Worm (Caenorhabditis elegans): ENCODE measurements around the gene W10C4.1.

The W10C4.1 gene

DNA sequence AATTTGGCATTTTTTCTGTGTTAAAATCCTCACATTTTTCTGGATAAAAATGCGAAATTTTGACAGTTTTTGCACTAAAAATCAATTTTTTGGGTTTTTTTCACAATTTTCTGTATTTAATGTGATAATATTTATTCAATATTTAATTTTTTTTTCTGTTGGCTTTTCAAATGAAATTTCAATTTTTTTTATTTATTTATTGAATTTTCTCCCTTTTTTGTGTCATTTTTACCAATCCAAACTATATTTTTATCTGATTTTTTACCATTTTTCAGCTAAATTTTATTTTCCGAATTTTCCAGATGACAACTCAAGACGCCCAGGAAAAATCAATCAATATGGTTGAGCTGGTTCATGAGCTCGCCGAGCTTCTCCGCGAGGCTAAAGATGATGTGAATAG, 12.8 kb downstream of the W10C4.1 start, which contains the start of gene F40G9.17:
F40G9.17 (plus strand) TSS at position 301 of the 400 bp plus-strand sequence.
- TF ChIP-seq ets-4 (GFP tag; optimal IDR thresholded peaks at IDR 0.05), result no peak
- TF ChIP-seq ztf-25 (GFP tag; IDR thresholded peaks at IDR 0.05), result no peak
- TF ChIP-seq F22D6.2 (tag; optimal IDR thresholded peaks at IDR 0.05), result no peak
- no peak for TF ChIP-seq Y56A3A.18 (GFP tag; IDR thresholded peaks at IDR 0.05)
- no peak for TF ChIP-seq rec-8 (tag; optimal IDR thresholded peaks at IDR 0.05)
- TF ChIP-seq Y95B8A.8 (GFP tag; IDR thresholded peaks at IDR 0.05), result no peak
- no peak for TF ChIP-seq lin-40 (tag; optimal IDR thresholded peaks at IDR 0.05)
- TF ChIP-seq madf-6 (GFP tag; IDR thresholded peaks at IDR 0.05), result no peak
- TF ChIP-seq T07F8.4 (tag; optimal IDR thresholded peaks at IDR 0.05), result no peak
- no peak for TF ChIP-seq F10E7.11 (tag; optimal IDR thresholded peaks at IDR 0.05)
- no peak for TF ChIP-seq nhr-27 (tag; optimal IDR thresholded peaks at IDR 0.05)
- no peak for TF ChIP-seq rpc-1 (optimal IDR thresholded peaks at IDR 0.05)
- TF ChIP-seq rpc-1 (tag; optimal IDR thresholded peaks at IDR 0.05), result no peak
- no peak for TF ChIP-seq dpff-1 (tag; optimal IDR thresholded peaks at IDR 0.05)
- no peak for TF ChIP-seq F49E8.2 (tag; optimal IDR thresholded peaks at IDR 0.05; ENCODE audit: insufficient read depth)
- no peak for TF ChIP-seq hmg-20 (GFP tag; IDR thresholded peaks at IDR 0.05)

DNA sequence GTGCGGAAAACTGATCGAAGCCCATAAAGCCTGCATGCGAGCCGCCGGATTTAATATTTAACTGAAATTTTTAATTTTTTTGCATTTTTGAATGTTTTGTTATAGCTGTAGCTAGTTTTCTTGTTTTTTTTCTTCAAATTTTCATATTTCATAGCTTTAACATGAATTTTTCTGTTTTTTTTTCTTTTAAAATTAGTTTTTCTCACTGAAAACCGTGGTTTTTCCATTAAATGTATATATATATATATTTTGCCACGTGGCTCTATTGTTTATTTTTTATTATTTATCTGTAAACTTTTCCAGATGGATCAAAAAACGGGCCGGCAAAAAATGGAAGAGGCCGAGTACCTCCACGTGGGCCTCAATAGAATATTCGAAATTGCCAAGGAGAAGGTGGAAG, 15.1 kb downstream of the W10C4.1 start, which contains the start of gene sec-20:
sec-20 (plus strand) TSS at position 301 of the 400 bp plus-strand sequence.
- no peak for TF ChIP-seq hsf-1 (GFP tag; IDR thresholded peaks at IDR 0.05)
- no peak for TF ChIP-seq ceh-40 (GFP tag; IDR thresholded peaks at IDR 0.05)
- TF ChIP-seq B0035.1 (tag; optimal IDR thresholded peaks at IDR 0.05), result no peak
- TF ChIP-seq chd-7 (tag; optimal IDR thresholded peaks at IDR 0.05), result no peak
- no peak for TF ChIP-seq C06A6.2 (GFP tag; conservative IDR thresholded peaks at IDR 0.05)
- no peak for TF ChIP-seq ama-1 (optimal IDR thresholded peaks at IDR 0.05)
- no peak for TF ChIP-seq ama-1 (GFP tag; optimal IDR thresholded peaks at IDR 0.05)
- no peak for TF ChIP-seq pha-4 (tag; optimal IDR thresholded peaks at IDR 0.05)
- TF ChIP-seq rpc-1 (optimal IDR thresholded peaks at IDR 0.05), result no peak
- no peak for TF ChIP-seq rpc-1 (tag; optimal IDR thresholded peaks at IDR 0.05)
- TF ChIP-seq tbx-9 (tag; optimal IDR thresholded peaks at IDR 0.05; ENCODE audit: borderline replicate concordance), result no peak
- TF ChIP-seq nfya-1 (tag; optimal IDR thresholded peaks at IDR 0.05; ENCODE audit: borderline replicate concordance, insufficient read depth), result no peak
- TF ChIP-seq madf-8 (GFP tag; conservative IDR thresholded peaks at IDR 0.05), result no peak
- no peak for TF ChIP-seq cebp-1 (GFP tag; IDR thresholded peaks at IDR 0.05)
- TF ChIP-seq cebp-1 (tag; optimal IDR thresholded peaks at IDR 0.05), result no peak
- no peak for TF ChIP-seq zfh-2 (GFP tag; conservative IDR thresholded peaks at IDR 0.05)
- no peak for TF ChIP-seq snpc-3.4 (tag; optimal IDR thresholded peaks at IDR 0.05)
- TF ChIP-seq let-607 (tag; optimal IDR thresholded peaks at IDR 0.05), result no peak
- no peak for TF ChIP-seq ztf-22 (GFP tag; optimal IDR thresholded peaks at IDR 0.05)
- TF ChIP-seq ztf-18 (tag; optimal IDR thresholded peaks at IDR 0.05), result no peak

DNA sequence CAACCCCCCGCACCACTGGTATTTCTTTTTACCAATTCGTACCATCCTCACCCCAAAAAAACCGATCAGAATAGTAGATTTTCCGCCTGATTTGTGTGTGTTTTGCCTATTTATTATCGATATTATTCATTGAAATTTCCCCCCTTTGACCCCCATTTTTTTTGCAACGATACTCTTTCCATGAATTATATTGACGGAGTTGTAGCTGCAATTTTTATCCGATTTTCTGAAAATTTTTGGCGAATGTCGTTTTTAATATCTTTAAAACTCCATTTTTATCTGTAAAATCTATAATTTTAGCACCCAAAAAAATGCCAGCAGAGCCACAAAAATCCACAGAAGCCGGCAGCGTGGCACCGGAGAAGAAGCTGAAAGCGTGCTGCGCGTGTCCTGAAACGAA, 16.2 kb downstream of the W10C4.1 start, which contains the start of gene cox-17:
cox-17 (plus strand) TSS at position 301 of the 400 bp plus-strand sequence.
- TF ChIP-seq attf-6 (GFP tag; IDR thresholded peaks at IDR 0.05), result no peak
- peak; percentile 54 for TF ChIP-seq athp-1 (tag; optimal IDR thresholded peaks at IDR 0.05)
